Worm (Caenorhabditis elegans) whole organism, mixed stage, embryonic: ENCODE data around the gene immp-1.

Source experiments
- M03D4.4 ChIP-seq: sonication (generic microtip); optimal IDR thresholded peaks from 2 replicates; lab custom pipeline; 2017; ENCODE audit warnings: mild to moderate bottlenecking, missing genetic modification characterization, missing compliant biosample characterization
- bed-3 ChIP-seq: fragments of 200-800 bp; sonication (Bioruptor generic); optimal IDR thresholded peaks from 3 replicates; lab custom pipeline; 2018; ENCODE audit warnings: mild to moderate bottlenecking, missing genetic modification characterization, moderate library complexity, missing compliant biosample characterization
- blmp-1 ChIP-seq: fragments of 150-350 bp; optimal IDR thresholded peaks from 2 replicates; lab custom pipeline; 2014; ENCODE audit warnings: missing biosample characterization, missing genetic modification characterization
- ceh-39 ChIP-seq: fragments of 150-350 bp; optimal IDR thresholded peaks from 2 replicates; lab custom pipeline; 2014; ENCODE audit warnings: missing biosample characterization, missing genetic modification characterization
- ceh-43 ChIP-seq: fragments of 200-800 bp; sonication (Bioruptor generic); optimal IDR thresholded peaks from 2 replicates; lab custom pipeline; 2018; ENCODE audit warnings: mild to moderate bottlenecking, missing genetic modification characterization, moderate library complexity, missing compliant biosample characterization
- ceh-83 ChIP-seq: fragments of 200-800 bp; sonication (Bioruptor generic); optimal IDR thresholded peaks from 2 replicates; lab custom pipeline; 2018; ENCODE audit warnings: mild to moderate bottlenecking, missing genetic modification characterization, missing compliant biosample characterization
- ces-1 ChIP-seq: fragments of 150-350 bp; optimal IDR thresholded peaks from 2 replicates; lab custom pipeline; 2014; ENCODE audit warnings: missing biosample characterization, missing genetic modification reagents, missing genetic modification characterization
- cnd-1 ChIP-seq: fragments of 200-800 bp; sonication (Bioruptor generic); optimal IDR thresholded peaks from 2 replicates; lab custom pipeline; 2018; ENCODE audit warnings: mild to moderate bottlenecking, missing genetic modification characterization, missing compliant biosample characterization
- drap-1 ChIP-seq: fragments of 200-800 bp; sonication (Bioruptor generic); optimal IDR thresholded peaks from 3 replicates; lab custom pipeline; 2018; ENCODE audit warnings: mild to moderate bottlenecking, missing genetic modification characterization, missing compliant biosample characterization
- elt-1 ChIP-seq: sonication (generic microtip); optimal IDR thresholded peaks from 2 replicates; lab custom pipeline; 2017; ENCODE audit warnings: missing genetic modification characterization, mild to moderate bottlenecking, missing compliant biosample characterization, antibody characterized with exemption, moderate library complexity, borderline replicate concordance; ENCODE audit not compliant: insufficient read depth
- elt-3 ChIP-seq: fragments of 150-350 bp; optimal IDR thresholded peaks from 2 replicates; lab custom pipeline; 2014; ENCODE audit warnings: missing biosample characterization, missing genetic modification characterization
- flh-1 ChIP-seq: fragments of 200-800 bp; sonication (Bioruptor generic); optimal IDR thresholded peaks from 2 replicates; lab custom pipeline; 2018; ENCODE audit warnings: mild to moderate bottlenecking, missing genetic modification characterization, moderate library complexity, missing compliant biosample characterization
- ham-2 ChIP-seq: fragments of 200-800 bp; sonication (Bioruptor generic); optimal IDR thresholded peaks from 2 replicates; lab custom pipeline; 2018; ENCODE audit warnings: mild to moderate bottlenecking, missing genetic modification characterization, missing compliant biosample characterization
- hlh-1 ChIP-seq: fragments of 150-350 bp; optimal IDR thresholded peaks from 2 replicates; lab custom pipeline; 2014; ENCODE audit warnings: missing biosample characterization, missing genetic modification reagents, missing genetic modification characterization
- lin-13 ChIP-seq: fragments of 150-350 bp; optimal IDR thresholded peaks from 2 replicates; lab custom pipeline; 2014; ENCODE audit warnings: missing biosample characterization, missing genetic modification characterization
- lin-32 ChIP-seq: fragments of 200-800 bp; sonication (Bioruptor generic); optimal IDR thresholded peaks from 2 replicates; lab custom pipeline; 2018; ENCODE audit warnings: mild to moderate bottlenecking, missing genetic modification characterization, missing compliant biosample characterization
- lsy-2 ChIP-seq: fragments of 150-350 bp; optimal IDR thresholded peaks from 2 replicates; lab custom pipeline; 2014; ENCODE audit warnings: missing biosample characterization, missing genetic modification characterization
- mab-5 ChIP-seq: fragments of 150-350 bp; optimal IDR thresholded peaks from 2 replicates; lab custom pipeline; 2014; ENCODE audit warnings: missing biosample characterization, missing genetic modification characterization
- mep-1 ChIP-seq: fragments of 150-350 bp; optimal IDR thresholded peaks from 2 replicates; lab custom pipeline; 2017; ENCODE audit warnings: missing biosample characterization, missing genetic modification reagents, missing genetic modification characterization, inconsistent platforms
- mls-2 ChIP-seq: sonication (generic microtip); optimal IDR thresholded peaks from 2 replicates; lab custom pipeline; 2016; ENCODE audit warnings: mild to moderate bottlenecking, missing genetic modification characterization, moderate library complexity, missing compliant biosample characterization
- nhr-12 ChIP-seq: fragments of 150-350 bp; optimal IDR thresholded peaks from 2 replicates; lab custom pipeline; 2014; ENCODE audit warnings: missing biosample characterization, missing genetic modification characterization
- nhr-2 ChIP-seq: fragments of 150-350 bp; optimal IDR thresholded peaks from 2 replicates; lab custom pipeline; 2014; ENCODE audit warnings: missing biosample characterization, missing genetic modification characterization
- nhr-237 ChIP-seq: fragments of 150-350 bp; optimal IDR thresholded peaks from 2 replicates; lab custom pipeline; 2014; ENCODE audit warnings: missing biosample characterization, missing genetic modification characterization
- nhr-28 ChIP-seq: fragments of 150-350 bp; optimal IDR thresholded peaks from 2 replicates; lab custom pipeline; 2014; ENCODE audit warnings: missing biosample characterization, missing genetic modification characterization
- nhr-76 ChIP-seq: sonication (generic microtip); optimal IDR thresholded peaks from 2 replicates; lab custom pipeline; 2017; ENCODE audit warnings: missing biosample characterization, missing genetic modification characterization
- pha-4 ChIP-seq: fragments of 150-350 bp; optimal IDR thresholded peaks from 2 replicates; lab custom pipeline; 2018; ENCODE audit warnings: missing biosample characterization, missing genetic modification reagents, missing genetic modification characterization
- sem-2 ChIP-seq: fragments of 200-800 bp; sonication (Bioruptor generic); optimal IDR thresholded peaks from 2 replicates; lab custom pipeline; 2018; ENCODE audit warnings: mild to moderate bottlenecking, missing genetic modification characterization, missing compliant biosample characterization
- snpc-4 ChIP-seq: fragments of 150-350 bp; optimal IDR thresholded peaks from 2 replicates; lab custom pipeline; 2014; ENCODE audit warnings: missing biosample characterization, missing genetic modification characterization
- sptf-1 ChIP-seq: sonication (generic microtip); optimal IDR thresholded peaks from 2 replicates; lab custom pipeline; 2017; ENCODE audit warnings: mild to moderate bottlenecking, missing genetic modification characterization, moderate library complexity, missing compliant biosample characterization
- tbx-8 ChIP-seq: fragments of 200-800 bp; sonication (Bioruptor generic); optimal IDR thresholded peaks from 2 replicates; lab custom pipeline; 2018; ENCODE audit warnings: mild to moderate bottlenecking, missing genetic modification characterization, moderate library complexity, missing compliant biosample characterization
- unc-120 ChIP-seq: sonication (generic microtip); optimal IDR thresholded peaks from 2 replicates; lab custom pipeline; 2017; ENCODE audit warnings: missing genetic modification characterization, missing compliant biosample characterization; ENCODE audit not compliant: poor library complexity, severe bottlenecking
- unc-39 ChIP-seq: fragments of 150-350 bp; optimal IDR thresholded peaks from 2 replicates; lab custom pipeline; 2014; ENCODE audit warnings: missing biosample characterization, missing genetic modification characterization
- unc-62 ChIP-seq: fragments of 150-350 bp; optimal IDR thresholded peaks from 2 replicates; lab custom pipeline; 2014; ENCODE audit warnings: missing biosample characterization, missing genetic modification reagents, missing genetic modification characterization
- zip-8 ChIP-seq: fragments of 150-350 bp; optimal IDR thresholded peaks from 2 replicates; lab custom pipeline; 2014; ENCODE audit warnings: missing biosample characterization, missing genetic modification characterization
- ztf-11 ChIP-seq: fragments of 150-350 bp; optimal IDR thresholded peaks from 2 replicates; lab custom pipeline; 2014; ENCODE audit warnings: missing biosample characterization, missing genetic modification characterization

Gene immp-1

DNA sequence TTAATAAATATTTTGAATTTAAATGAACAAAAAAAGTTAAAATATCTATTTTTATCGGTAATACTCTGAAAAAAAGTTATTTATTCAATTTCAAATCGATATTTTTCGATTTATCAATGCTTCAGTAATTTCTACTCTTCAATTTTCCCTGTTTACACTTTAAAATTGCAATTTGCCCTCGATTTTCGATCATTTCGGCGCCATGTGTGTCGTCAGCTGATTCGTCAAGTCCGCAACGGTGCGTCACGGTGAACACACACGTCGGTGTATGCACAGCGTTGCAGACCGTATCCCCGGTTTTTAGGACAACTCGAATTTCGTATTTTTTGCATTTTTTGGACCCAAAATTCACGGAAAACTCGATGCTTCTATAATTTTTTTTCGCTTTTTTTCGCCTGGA is 48.5 kb downstream of the immp-1 start, which contains the start of gene C18D11.3:
Gene C18D11.3 (plus strand): TSS at position 189 of the 400 bp plus-strand sequence.
- TF ChIP-seq nhr-12 (tag; lab: Kevin White, UChicago) (no peak), pha-4 (peak; percentile 78), nhr-28 (no peak), ces-1 (GFP tag; lab: Kevin White, UChicago) (peak; percentile 13), drap-1 (no peak), ceh-83 (GFP tag; lab: Kevin White, UChicago) (no peak), nhr-2 (tag; lab: Kevin White, UChicago) (no peak), unc-39 (tag; lab: Kevin White, UChicago) (no peak), sem-2 (no peak), elt-1 (tag; lab: Kevin White, UChicago) (no peak), zip-8 (tag; lab: Kevin White, UChicago) (no peak), nhr-76 (no peak), unc-62 (GFP tag; lab: Kevin White, UChicago) (peak; percentile 11), lsy-2 (tag; lab: Kevin White, UChicago) (peak; percentile 95), ham-2 (GFP tag; lab: Kevin White, UChicago) (no peak), bed-3 (GFP tag; lab: Kevin White, UChicago) (no peak), mls-2 (tag; lab: Kevin White, UChicago) (peak; percentile 7), elt-3 (tag; lab: Kevin White, UChicago) (no peak), mab-5 (tag; lab: Kevin White, UChicago) (no peak), snpc-4 (tag; lab: Kevin White, UChicago) (no peak), ceh-39 (tag; lab: Kevin White, UChicago) (peak; percentile 1), cnd-1 (tag; lab: Kevin White, UChicago) (no peak), nhr-237 (tag; lab: Kevin White, UChicago) (peak; percentile 46), sptf-1 (tag; lab: Kevin White, UChicago) (peak; percentile 21), mep-1 (tag; lab: Kevin White, UChicago) (peak; percentile 74), ceh-43 (GFP tag; lab: Kevin White, UChicago) (peak; percentile 8), lin-13 (peak; percentile 74), M03D4.4 (tag; lab: Kevin White, UChicago) (peak; percentile 10), ztf-11 (no peak), unc-120 (peak; percentile 63), tbx-8 (GFP tag; lab: Kevin White, UChicago) (no peak), hlh-1 (tag; lab: Kevin White, UChicago) (peak; percentile 94), blmp-1 (tag; lab: Kevin White, UChicago) (no peak), lin-32 (GFP tag; lab: Kevin White, UChicago) (no peak), flh-1 (GFP tag; lab: Kevin White, UChicago) (no peak)

DNA sequence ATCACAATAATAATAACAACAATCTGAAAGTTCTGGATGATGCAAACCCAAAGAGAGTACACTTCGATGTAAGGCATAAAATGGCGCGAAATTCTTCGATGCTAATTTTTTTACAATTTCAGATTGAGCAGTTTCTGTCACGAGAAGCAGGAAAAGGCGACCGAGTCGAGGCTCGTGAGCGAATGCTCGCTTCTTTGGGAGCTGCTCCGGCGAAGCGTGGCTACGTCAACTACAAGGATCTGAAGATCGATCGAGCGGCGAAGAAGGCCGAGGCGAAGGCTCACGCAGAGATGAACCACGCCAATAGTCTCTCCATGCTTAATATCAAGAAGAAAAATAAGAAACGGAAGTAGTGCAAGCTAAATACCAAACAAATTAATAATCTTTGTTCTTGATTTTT is 49.3 kb downstream of the immp-1 start:
- TF ChIP-seq lin-13 (no peak), drap-1 (no peak), M03D4.4 (tag; lab: Kevin White, UChicago) (no peak), ceh-39 (tag; lab: Kevin White, UChicago) (no peak), ham-2 (GFP tag; lab: Kevin White, UChicago) (no peak)

DNA sequence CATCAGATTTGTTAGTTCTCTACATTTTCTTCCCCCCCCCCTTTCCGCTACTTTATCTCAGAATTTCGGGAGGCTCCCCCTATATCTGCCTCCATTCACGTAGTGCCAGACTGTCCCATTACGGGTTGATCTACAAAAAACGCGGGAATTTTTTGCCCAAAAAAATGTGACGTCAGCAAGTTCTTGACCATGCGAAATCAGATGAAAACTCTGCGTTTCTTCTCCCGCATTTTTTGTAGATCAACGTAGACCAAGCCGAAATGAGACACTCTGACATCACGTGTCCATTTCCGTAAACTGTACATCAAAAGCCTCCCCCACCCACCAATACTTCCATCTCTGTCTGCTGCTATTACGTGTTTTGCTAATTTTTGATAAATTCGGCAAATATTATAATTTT is 49.8 kb downstream of the immp-1 start:
- TF ChIP-seq ham-2 (GFP tag; lab: Kevin White, UChicago) (no peak), ceh-43 (GFP tag; lab: Kevin White, UChicago) (no peak), flh-1 (GFP tag; lab: Kevin White, UChicago) (no peak), mep-1 (tag; lab: Kevin White, UChicago) (no peak), nhr-2 (tag; lab: Kevin White, UChicago) (no peak), hlh-1 (tag; lab: Kevin White, UChicago) (no peak), tbx-8 (GFP tag; lab: Kevin White, UChicago) (no peak), nhr-28 (no peak), blmp-1 (tag; lab: Kevin White, UChicago) (no peak), sptf-1 (tag; lab: Kevin White, UChicago) (no peak), zip-8 (tag; lab: Kevin White, UChicago) (no peak), unc-120 (no peak), unc-62 (GFP tag; lab: Kevin White, UChicago) (no peak), drap-1 (no peak), nhr-76 (no peak), nhr-237 (tag; lab: Kevin White, UChicago) (no peak), M03D4.4 (tag; lab: Kevin White, UChicago) (no peak), snpc-4 (tag; lab: Kevin White, UChicago) (no peak), lsy-2 (tag; lab: Kevin White, UChicago) (no peak), unc-39 (tag; lab: Kevin White, UChicago) (no peak)
